Worm (Caenorhabditis elegans): ENCODE results near the gene W02F12.4.

ce11 chrV:6684541-6684940 lies 22.2 kb downstream of the W02F12.4 start:
- TF ChIP-seq W03F9.2 (tag; optimal IDR thresholded peaks at IDR 0.05) (no peak), dao-5 (tag; optimal IDR thresholded peaks at IDR 0.05) (no peak)
